Worm (Caenorhabditis elegans): ENCODE measurements around the gene T07C4.12.

Gene T07C4.12

ce11 chrIII:10361456-10361855 lies 29.0 kb upstream of the T07C4.12 start:
- TF ChIP-seq ref-1 (GFP tag; conservative IDR thresholded peaks at IDR 0.05): no peak
- no peak for TF ChIP-seq flt-1 (GFP tag; IDR thresholded peaks at IDR 0.05)
- no peak for TF ChIP-seq T22C8.4 (GFP tag; IDR thresholded peaks at IDR 0.05)

- TF ChIP-seq klf-2 (GFP tag; conservative IDR thresholded peaks at IDR 0.05): no peak
- no peak for TF ChIP-seq ztf-23 (GFP tag; IDR thresholded peaks at IDR 0.05)
- no peak for TF ChIP-seq cog-1 (tag; optimal IDR thresholded peaks at IDR 0.05)
- TF ChIP-seq med-1 (GFP tag; optimal IDR thresholded peaks at IDR 0.05; ENCODE audit: insufficient read depth): no peak
- TF ChIP-seq T22C8.4 (GFP tag; IDR thresholded peaks at IDR 0.05): no peak
- no peak for TF ChIP-seq tab-1 (GFP tag; IDR thresholded peaks at IDR 0.05)
- no peak for TF ChIP-seq flt-1 (GFP tag; IDR thresholded peaks at IDR 0.05)
- no peak for TF ChIP-seq ref-1 (GFP tag; conservative IDR thresholded peaks at IDR 0.05)
- TF ChIP-seq ztf-29 (GFP tag; IDR thresholded peaks at IDR 0.05): no peak
These were observed 27.5 kb upstream of the T07C4.12 start for ce11 chrIII:10359916-10360315.

- TF ChIP-seq ztf-29 (GFP tag; IDR thresholded peaks at IDR 0.05) (no peak), ztf-23 (GFP tag; IDR thresholded peaks at IDR 0.05) (no peak), tab-1 (GFP tag; IDR thresholded peaks at IDR 0.05) (no peak), klf-2 (GFP tag; conservative IDR thresholded peaks at IDR 0.05) (no peak), cog-1 (tag; optimal IDR thresholded peaks at IDR 0.05) (no peak)
These were observed 26.3 kb upstream of the T07C4.12 start for ce11 chrIII:10358751-10359150.

- TF ChIP-seq ref-1 (GFP tag; conservative IDR thresholded peaks at IDR 0.05) (no peak), T22C8.4 (GFP tag; IDR thresholded peaks at IDR 0.05) (no peak), med-1 (GFP tag; optimal IDR thresholded peaks at IDR 0.05; ENCODE audit: insufficient read depth) (no peak), flt-1 (GFP tag; IDR thresholded peaks at IDR 0.05) (no peak), tab-1 (GFP tag; IDR thresholded peaks at IDR 0.05) (no peak), klf-2 (GFP tag; conservative IDR thresholded peaks at IDR 0.05) (no peak), ztf-29 (GFP tag; IDR thresholded peaks at IDR 0.05) (no peak), ztf-23 (GFP tag; IDR thresholded peaks at IDR 0.05) (no peak), cog-1 (tag; optimal IDR thresholded peaks at IDR 0.05) (no peak)
These were observed 25.2 kb upstream of the T07C4.12 start, which contains the start of gene umps-1 for ce11 chrIII:10357598-10358186. Gene umps-1 (minus strand): TSS chrIII:10357648.

ce11 chrIII:10355382-10355781 lies 22.9 kb upstream of the T07C4.12 start, which contains the start of gene spp-1:
Gene spp-1 (minus strand): TSS chrIII:10355668.
- no peak for TF ChIP-seq klf-2 (GFP tag; conservative IDR thresholded peaks at IDR 0.05)
- TF ChIP-seq ztf-29 (GFP tag; IDR thresholded peaks at IDR 0.05): no peak
- no peak for TF ChIP-seq tab-1 (GFP tag; IDR thresholded peaks at IDR 0.05)
- no peak for TF ChIP-seq flt-1 (GFP tag; IDR thresholded peaks at IDR 0.05)
- no peak for TF ChIP-seq ztf-23 (GFP tag; IDR thresholded peaks at IDR 0.05)
- TF ChIP-seq cog-1 (tag; optimal IDR thresholded peaks at IDR 0.05): no peak
- TF ChIP-seq med-1 (GFP tag; optimal IDR thresholded peaks at IDR 0.05; ENCODE audit: insufficient read depth): no peak

- TF ChIP-seq flt-1 (GFP tag; IDR thresholded peaks at IDR 0.05) (no peak), klf-2 (GFP tag; conservative IDR thresholded peaks at IDR 0.05) (no peak), tab-1 (GFP tag; IDR thresholded peaks at IDR 0.05) (no peak), cog-1 (tag; optimal IDR thresholded peaks at IDR 0.05) (no peak), ref-1 (GFP tag; conservative IDR thresholded peaks at IDR 0.05) (no peak), ztf-29 (GFP tag; IDR thresholded peaks at IDR 0.05) (no peak), med-1 (GFP tag; optimal IDR thresholded peaks at IDR 0.05; ENCODE audit: insufficient read depth) (no peak), ztf-23 (GFP tag; IDR thresholded peaks at IDR 0.05) (no peak), T22C8.4 (GFP tag; IDR thresholded peaks at IDR 0.05) (no peak)
These were observed 22.1 kb upstream of the T07C4.12 start for ce11 chrIII:10354591-10354990.

ce11 chrIII:10353423-10353822 lies 21.0 kb upstream of the T07C4.12 start:
- TF ChIP-seq ztf-29 (GFP tag; IDR thresholded peaks at IDR 0.05) (no peak), cog-1 (tag; optimal IDR thresholded peaks at IDR 0.05) (no peak), flt-1 (GFP tag; IDR thresholded peaks at IDR 0.05) (no peak), T22C8.4 (GFP tag; IDR thresholded peaks at IDR 0.05) (no peak), ref-1 (GFP tag; conservative IDR thresholded peaks at IDR 0.05) (no peak), ztf-23 (GFP tag; IDR thresholded peaks at IDR 0.05) (no peak), klf-2 (GFP tag; conservative IDR thresholded peaks at IDR 0.05) (no peak), tab-1 (GFP tag; IDR thresholded peaks at IDR 0.05) (no peak), med-1 (GFP tag; optimal IDR thresholded peaks at IDR 0.05; ENCODE audit: insufficient read depth) (no peak)

- no peak for TF ChIP-seq T22C8.4 (GFP tag; IDR thresholded peaks at IDR 0.05)
These were observed 19.2 kb upstream of the T07C4.12 start, which contains the start of gene T07C4.3 for ce11 chrIII:10351595-10352207. Gene T07C4.3 (plus strand): TSS chrIII:10352157.

ce11 chrIII:10347049-10347448 lies 14.6 kb upstream of the T07C4.12 start, which contains the start of gene tbx-8:
Gene tbx-8 (plus strand): TSS chrIII:10347349.
- TF ChIP-seq ref-1 (GFP tag; conservative IDR thresholded peaks at IDR 0.05) (0 out of 2 replicates have a peak, but pooled peaks have one; percentile 8), klf-2 (GFP tag; conservative IDR thresholded peaks at IDR 0.05) (no peak), med-1 (GFP tag; optimal IDR thresholded peaks at IDR 0.05; ENCODE audit: insufficient read depth) (no peak)

ce11 chrIII:10344762-10345161 lies 12.3 kb upstream of the T07C4.12 start:
- TF ChIP-seq tab-1 (GFP tag; IDR thresholded peaks at IDR 0.05) (no peak), ztf-29 (GFP tag; IDR thresholded peaks at IDR 0.05) (no peak), T22C8.4 (GFP tag; IDR thresholded peaks at IDR 0.05) (no peak), ref-1 (GFP tag; conservative IDR thresholded peaks at IDR 0.05) (no peak), ztf-23 (GFP tag; IDR thresholded peaks at IDR 0.05) (no peak), cog-1 (tag; optimal IDR thresholded peaks at IDR 0.05) (no peak)

All from whole organism, midembryonic.